Fruit fly (Drosophila melanogaster) whole organism, embryonic: ENCODE results near the gene Arp3.

ENCODE experiments used
- CG11696 ChIP-seq: fragments of 200-800 bp; sonication (Bioruptor generic); IDR thresholded peaks from 2 replicates; pipeline ENCODE4 v1.3.6; 2022; ENCODE audit warnings: missing biosample characterization, missing genetic modification characterization
- CG9437 ChIP-seq: fragments of 200-800 bp; sonication (Bioruptor generic); optimal IDR thresholded peaks from 2 replicates; lab custom pipeline; 2018; ENCODE audit warnings: missing biosample characterization, mild to moderate bottlenecking, missing genetic modification characterization
- HLH4C ChIP-seq: fragments of 200-800 bp; sonication (Bioruptor generic); IDR thresholded peaks from 3 replicates; pipeline ENCODE4 v1.3.6; 2022; ENCODE audit warnings: missing biosample characterization, missing genetic modification characterization; ENCODE audit not compliant: partially characterized antibody
- seq ChIP-seq: fragments of 200-800 bp; sonication (Bioruptor generic); IDR thresholded peaks from 2 replicates; pipeline ENCODE4 v1.3.6; 2022; ENCODE audit warnings: missing biosample characterization, missing genetic modification characterization
- sug ChIP-seq: fragments of 200-800 bp; optimal IDR thresholded peaks from 2 replicates; lab custom pipeline; 2019; ENCODE audit warnings: missing biosample characterization, mild to moderate bottlenecking, missing genetic modification characterization, moderate library complexity
- zf30C ChIP-seq: fragments of 200-800 bp; sonication (Bioruptor generic); optimal IDR thresholded peaks from 3 replicates; lab custom pipeline; 2018; ENCODE audit warnings: missing biosample characterization, mild to moderate bottlenecking, missing genetic modification characterization

dm6 chr3L:8108201-8108600, 7.5 kb downstream of the Arp3 start:
- TF ChIP-seq HLH4C (no peak), sug (tag; lab: Kevin White, UChicago) (no peak), seq (no peak), CG11696 (no peak), zf30C (GFP tag; lab: Kevin White, UChicago) (no peak), CG9437 (GFP tag; lab: Kevin White, UChicago) (no peak)
